Worm (Caenorhabditis elegans): ENCODE results near the gene C06B8.7.

The C06B8.7 gene

DNA sequence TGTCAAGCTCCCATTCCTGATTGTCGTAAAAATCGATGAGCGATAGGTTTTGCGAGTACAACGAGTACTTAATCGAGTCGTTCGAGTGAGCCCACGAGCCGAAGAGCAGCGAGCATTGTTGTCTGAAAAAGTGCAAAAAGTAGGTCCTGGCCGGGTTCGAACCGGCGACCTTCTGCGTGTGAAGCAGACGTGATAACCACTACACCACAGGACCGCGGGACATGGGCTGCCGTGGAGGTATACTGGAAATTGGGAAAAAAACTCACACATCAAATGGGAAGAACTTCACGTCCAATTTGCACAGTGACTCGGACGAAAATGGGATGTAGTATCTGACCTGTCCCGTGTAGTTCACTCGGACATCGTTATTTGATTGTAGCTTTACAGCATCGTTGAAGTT, 16.8 kb downstream of the C06B8.7 start:
- TF ChIP-seq mxl-2 (GFP tag; conservative IDR thresholded peaks at IDR 0.05), result 0 out of 2 replicates have a peak, but pooled peaks have one; percentile 36
- TF ChIP-seq Y105C5A.15 (GFP tag; IDR thresholded peaks at IDR 0.05), result 0 out of 2 replicates have a peak, but pooled peaks have one; percentile 19
- TF ChIP-seq rbr-2 (tag; optimal IDR thresholded peaks at IDR 0.05), result no peak
- 0 out of 4 replicates have a peak, but pooled peaks of 1 of the 2 experiments have one; percentile 54 for TF ChIP-seq madf-5 (GFP tag; IDR thresholded peaks at IDR 0.05)
- TF ChIP-seq Y75B8A.6 (GFP tag; IDR thresholded peaks at IDR 0.05), result no peak
- TF ChIP-seq skn-1 (tag; optimal IDR thresholded peaks at IDR 0.05), result no peak
- peak; percentile 52; the same call in 1 of the 2 replicates for TF ChIP-seq lim-7 (GFP tag; IDR thresholded peaks at IDR 0.05)
- peak; percentile 31; the same call in 1 of the 2 replicates for TF ChIP-seq Y48G9A.11 (GFP tag; IDR thresholded peaks at IDR 0.05)
- TF ChIP-seq hmg-1.1 (GFP tag; IDR thresholded peaks at IDR 0.05), result peak; percentile 57; the same call in 1 of the 2 replicates
- TF ChIP-seq hlh-11 (tag; optimal IDR thresholded peaks at IDR 0.05), result peak; percentile 7
- TF ChIP-seq set-16 (GFP tag; IDR thresholded peaks at IDR 0.05), result 0 out of 2 replicates have a peak, but pooled peaks have one; percentile 14
- TF ChIP-seq ztf-11 (tag; optimal IDR thresholded peaks at IDR 0.05), result no peak
- TF ChIP-seq T26A8.4 (GFP tag; IDR thresholded peaks at IDR 0.05), result peak; percentile 36; the same call in 1 of the 2 replicates
- no peak for TF ChIP-seq zfp-2 (tag; optimal IDR thresholded peaks at IDR 0.05)
- no peak for TF ChIP-seq ces-1 (GFP tag; optimal IDR thresholded peaks at IDR 0.05)
- peak; percentile 18 for TF ChIP-seq hlh-30 (tag; optimal IDR thresholded peaks at IDR 0.05; ENCODE audit: insufficient read depth)
- peak in 1 of 2 experiments; percentile 31 for TF ChIP-seq unc-62 (GFP tag; optimal IDR thresholded peaks at IDR 0.05 in 1 of 2)
- no peak for TF ChIP-seq unc-62 (tag; optimal IDR thresholded peaks at IDR 0.05)
- no peak for TF ChIP-seq nhr-11 (tag; optimal IDR thresholded peaks at IDR 0.05)
- no peak for TF ChIP-seq F49E8.2 (tag; optimal IDR thresholded peaks at IDR 0.05; ENCODE audit: borderline replicate concordance)
- peak; percentile 48 for TF ChIP-seq dmd-6 (GFP tag; IDR thresholded peaks at IDR 0.05)
- TF ChIP-seq dve-1 (tag; optimal IDR thresholded peaks at IDR 0.05; ENCODE audit: insufficient read depth), result peak; percentile 34
- peak; percentile 88 for TF ChIP-seq D1046.2 (GFP tag; IDR thresholded peaks at IDR 0.05)
- TF ChIP-seq egl-43 (GFP tag; IDR thresholded peaks at IDR 0.05), result peak; percentile 77
- TF ChIP-seq zag-1 (tag; optimal IDR thresholded peaks at IDR 0.05), result no peak
- peak; percentile 34 for TF ChIP-seq mes-2 (tag; optimal IDR thresholded peaks at IDR 0.05; ENCODE audit: poor library complexity, severe bottlenecking)
- peak; percentile 52; the same call in 1 of the 2 replicates for TF ChIP-seq madf-9 (GFP tag; conservative IDR thresholded peaks at IDR 0.05)
- no peak for TF ChIP-seq lin-13 (GFP tag; optimal IDR thresholded peaks at IDR 0.05)
- peak; percentile 59 for TF ChIP-seq vab-7 (GFP tag; IDR thresholded peaks at IDR 0.05)

DNA sequence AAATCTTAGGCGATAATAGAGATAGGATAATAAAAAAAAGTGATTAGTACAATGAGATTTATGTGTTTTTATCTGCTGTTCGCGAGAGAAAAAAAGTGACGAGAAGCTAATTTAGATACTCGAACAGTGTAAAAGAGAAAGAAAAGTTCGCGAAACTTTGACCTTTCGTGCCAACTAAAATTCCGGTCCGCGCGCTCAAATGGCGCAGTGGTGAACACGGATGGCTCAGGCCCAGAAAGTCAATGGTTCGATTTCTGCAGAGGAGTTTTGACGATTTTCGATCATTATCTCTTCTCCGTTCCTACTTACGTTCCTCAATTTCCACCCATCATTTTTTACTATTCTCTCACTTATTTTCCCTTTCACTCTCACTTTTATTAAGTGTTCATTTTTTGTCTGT, 17.9 kb downstream of the C06B8.7 start:
- TF ChIP-seq nhr-237 (tag; optimal IDR thresholded peaks at IDR 0.05) (no peak), nhr-48 (tag; optimal IDR thresholded peaks at IDR 0.05) (no peak), ztf-11 (tag; optimal IDR thresholded peaks at IDR 0.05) (no peak), spr-3 (GFP tag; optimal IDR thresholded peaks at IDR 0.05) (no peak), madf-5 (GFP tag; IDR thresholded peaks at IDR 0.05) (no peak), tra-1 (GFP tag; IDR thresholded peaks at IDR 0.05) (no peak), ceh-28 (tag; optimal IDR thresholded peaks at IDR 0.05) (no peak), jun-1 (tag; optimal IDR thresholded peaks at IDR 0.05) (no peak), lin-1 (GFP tag; IDR thresholded peaks at IDR 0.05) (no peak), snpc-4 (tag; optimal IDR thresholded peaks at IDR 0.05) (no peak), snpc-1.2 (GFP tag; IDR thresholded peaks at IDR 0.05) (no peak)

DNA sequence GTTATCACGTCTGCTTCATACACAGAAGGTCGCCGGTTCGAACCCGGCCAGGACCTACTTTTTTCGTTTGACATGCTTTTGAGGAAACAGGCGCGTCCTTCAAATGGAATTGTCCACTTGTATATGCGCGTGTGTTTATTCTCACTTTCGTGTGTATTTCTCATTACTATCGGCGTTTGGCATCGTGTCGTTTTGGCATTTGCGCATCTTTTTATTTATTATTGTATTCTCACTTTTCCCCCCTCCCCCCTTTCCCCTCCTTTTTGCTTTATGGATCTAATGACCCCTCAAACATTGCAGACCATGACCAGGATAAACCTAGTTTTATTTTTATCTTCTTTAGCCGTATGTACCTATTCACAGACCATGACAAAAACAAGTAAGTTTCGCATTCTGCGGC, 18.9 kb downstream of the C06B8.7 start, which contains the start of gene F21A3.3:
Gene F21A3.3, plus strand, starts transcription at position 301 of the 400 bp plus-strand sequence.
- TF ChIP-seq lin-29 (GFP tag; IDR thresholded peaks at IDR 0.05) (no peak), aha-1 (tag) (peak; percentile 86)
